Worm (Caenorhabditis elegans) whole organism, late embryonic: Measurements from ENCODE around the gene hpo-10.

Experiments used
- C38D4.7 ChIP-seq: fragments of 200-800 bp; sonication (Bioruptor generic); optimal IDR thresholded peaks from 2 replicates; lab custom pipeline; 2018; ENCODE audit warnings: mild to moderate bottlenecking, missing genetic modification characterization, moderate library complexity, missing compliant biosample characterization
- ama-1 ChIP-seq: fragments of 150-350 bp; optimal IDR thresholded peaks from 2 replicates; lab custom pipeline; 2014
- ceh-24 ChIP-seq: sonication (generic microtip); optimal IDR thresholded peaks from 2 replicates; lab custom pipeline; 2016; ENCODE audit warnings: mild to moderate bottlenecking, missing genetic modification characterization, missing compliant biosample characterization
- gmeb-2 ChIP-seq: sonication (generic microtip); optimal IDR thresholded peaks from 2 replicates; lab custom pipeline; 2016; ENCODE audit warnings: missing genetic modification characterization, inconsistent platforms, missing compliant biosample characterization
- hlh-13 ChIP-seq: fragments of 200-800 bp; sonication (Bioruptor generic); optimal IDR thresholded peaks from 2 replicates; lab custom pipeline; 2018; ENCODE audit warnings: mild to moderate bottlenecking, missing genetic modification characterization, missing compliant biosample characterization
- mec-3 ChIP-seq: sonication (generic microtip); optimal IDR thresholded peaks from 2 replicates; lab custom pipeline; 2016; ENCODE audit warnings: borderline replicate concordance, missing genetic modification characterization, missing compliant biosample characterization
- pag-3 ChIP-seq: sonication (generic microtip); optimal IDR thresholded peaks from 2 replicates; lab custom pipeline; 2016; ENCODE audit warnings: missing compliant biosample characterization, missing genetic modification characterization, borderline replicate concordance
- ztf-16 ChIP-seq: sonication (generic microtip); optimal IDR thresholded peaks from 2 replicates; lab custom pipeline; 2017; ENCODE audit warnings: missing genetic modification characterization, missing compliant biosample characterization

ce11 chrIII:5859008-5859407 is 20.3 kb upstream of the hpo-10 start, which contains the start of gene dpf-4:
- TF ChIP-seq pag-3 (tag; lab: Kevin White, UChicago) = no peak
- TF ChIP-seq ceh-24 = no peak
- TF ChIP-seq hlh-13 (GFP tag; lab: Kevin White, UChicago) = no peak
- TF ChIP-seq mec-3 (tag; lab: Kevin White, UChicago) = no peak
- TF ChIP-seq ama-1 (lab: Kevin White, UChicago) = no peak
- no peak for TF ChIP-seq gmeb-2 (tag; lab: Kevin White, UChicago)
- no peak for TF ChIP-seq C38D4.7 (GFP tag; lab: Kevin White, UChicago)
- TF ChIP-seq ztf-16 = no peak
